Worm (Caenorhabditis elegans): Measurements from ENCODE around the gene H06I04.3.

The H06I04.3 gene

DNA sequence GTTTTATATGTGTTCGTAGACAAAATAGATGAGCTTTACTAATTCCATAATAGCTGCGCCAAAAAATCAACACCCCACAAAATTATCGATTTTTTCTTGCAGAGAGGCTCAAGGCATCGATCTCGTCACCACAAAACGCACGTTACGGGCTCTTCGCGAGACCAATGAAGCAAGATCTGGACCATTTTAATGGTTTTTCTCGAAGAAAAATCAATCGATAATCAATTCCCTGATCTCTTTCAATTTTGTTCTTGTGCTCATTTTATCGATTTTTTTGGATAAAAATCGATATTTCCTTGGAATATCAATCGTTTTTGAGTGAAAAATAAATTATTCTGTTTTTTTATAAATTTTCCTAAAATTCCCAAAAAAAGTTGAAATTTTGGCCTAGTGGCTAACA, 29.8 kb downstream of the H06I04.3 start:
- TF ChIP-seq efl-1 (optimal IDR thresholded peaks at IDR 0.05) (no peak), efl-1 (GFP tag; optimal IDR thresholded peaks at IDR 0.05 in 1 of 2) (peak in 1 of 2 experiments; percentile 77), dpl-1 (GFP tag; optimal IDR thresholded peaks at IDR 0.05) (no peak), swsn-7 (tag; optimal IDR thresholded peaks at IDR 0.05) (no peak)

- TF ChIP-seq snpc-4 (tag; optimal IDR thresholded peaks at IDR 0.05) (no peak), nhr-19 (GFP tag; conservative IDR thresholded peaks at IDR 0.05) (no peak), skn-1 (tag; optimal IDR thresholded peaks at IDR 0.05) (no peak), sup-37 (GFP tag; optimal IDR thresholded peaks at IDR 0.05) (no peak), hlh-17 (GFP tag; optimal IDR thresholded peaks at IDR 0.05; ENCODE audit: borderline replicate concordance) (no peak), unc-62 (GFP tag; optimal IDR thresholded peaks at IDR 0.05) (no peak), sptf-1 (tag; optimal IDR thresholded peaks at IDR 0.05) (no peak), nhr-237 (tag; optimal IDR thresholded peaks at IDR 0.05) (no peak), ama-1 (optimal IDR thresholded peaks at IDR 0.05) (no peak), egl-13 (tag; optimal IDR thresholded peaks at IDR 0.05) (no peak), dpl-1 (GFP tag; optimal IDR thresholded peaks at IDR 0.05) (no peak)
Observed at ce11 chrIII:3100593-3101270, 30.4 kb downstream of the H06I04.3 start.

- TF ChIP-seq hlh-17 (GFP tag; optimal IDR thresholded peaks at IDR 0.05; ENCODE audit: borderline replicate concordance) (no peak), fkh-8 (tag; optimal IDR thresholded peaks at IDR 0.05) (no peak), skn-1 (tag; optimal IDR thresholded peaks at IDR 0.05) (no peak), lsy-2 (tag; optimal IDR thresholded peaks at IDR 0.05) (no peak), nhr-71 (tag; optimal IDR thresholded peaks at IDR 0.05) (no peak), ets-5 (GFP tag; IDR thresholded peaks at IDR 0.05) (no peak), swsn-7 (tag; optimal IDR thresholded peaks at IDR 0.05) (no peak), lir-3 (tag; optimal IDR thresholded peaks at IDR 0.05; ENCODE audit: poor library complexity) (no peak), nhr-28 (tag; optimal IDR thresholded peaks at IDR 0.05) (no peak), ceh-90 (tag; optimal IDR thresholded peaks at IDR 0.05) (no peak), elt-3 (tag; optimal IDR thresholded peaks at IDR 0.05) (no peak), ces-1 (GFP tag; optimal IDR thresholded peaks at IDR 0.05) (no peak), fkh-10 (GFP tag; optimal IDR thresholded peaks at IDR 0.05) (no peak)
Observed at ce11 chrIII:3103905-3104360, 33.6 kb downstream of the H06I04.3 start, which contains the start of gene Y53G8B.2. Gene Y53G8B.2 (minus strand): TSS chrIII:3103955.

ce11 chrIII:3104536-3104935, 34.2 kb downstream of the H06I04.3 start:
- TF ChIP-seq nhr-85 (tag) (peak; percentile 59), lsy-2 (tag; optimal IDR thresholded peaks at IDR 0.05) (peak in 1 of 2 experiments; percentile 37), nhr-12 (tag; optimal IDR thresholded peaks at IDR 0.05) (no peak), snu-23 (GFP tag; optimal IDR thresholded peaks at IDR 0.05) (peak; percentile 5), fkh-8 (tag; optimal IDR thresholded peaks at IDR 0.05) (no peak), hlh-17 (GFP tag; optimal IDR thresholded peaks at IDR 0.05; ENCODE audit: borderline replicate concordance) (no peak), nhr-11 (tag; optimal IDR thresholded peaks at IDR 0.05) (peak; percentile 53), jun-1 (tag; optimal IDR thresholded peaks at IDR 0.05) (no peak), blmp-1 (tag; optimal IDR thresholded peaks at IDR 0.05) (peak; percentile 39), lin-14 (GFP tag; optimal IDR thresholded peaks at IDR 0.05) (peak; percentile 46), elt-3 (tag; optimal IDR thresholded peaks at IDR 0.05) (peak in 1 of 6 experiments; percentile 24), lin-35 (GFP tag; optimal IDR thresholded peaks at IDR 0.05) (peak in 1 of 2 experiments; percentile 2)

DNA sequence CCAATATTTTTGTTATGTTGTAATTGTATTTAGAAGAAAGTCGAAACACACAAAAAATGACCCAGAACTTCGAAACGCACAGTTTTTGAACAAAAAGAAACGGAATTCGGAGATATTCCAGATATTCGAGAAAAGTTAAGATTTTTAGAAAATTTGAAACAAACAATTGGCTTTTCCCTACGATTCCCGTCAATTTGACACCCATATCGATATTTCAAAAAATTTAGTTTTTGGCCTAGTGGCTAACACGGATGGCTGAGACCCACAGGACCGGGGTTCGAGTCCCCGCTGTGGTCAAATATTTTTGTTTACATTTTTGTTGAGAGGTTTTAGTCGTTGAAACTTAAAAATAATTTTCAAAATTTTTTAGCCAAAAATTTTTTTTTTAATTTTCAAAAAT, 34.9 kb downstream of the H06I04.3 start:
- TF ChIP-seq nhr-71 (tag; optimal IDR thresholded peaks at IDR 0.05), result no peak
- no peak for TF ChIP-seq pag-3 (tag; optimal IDR thresholded peaks at IDR 0.05; ENCODE audit: borderline replicate concordance, insufficient read depth)
- no peak for TF ChIP-seq lin-14 (GFP tag; optimal IDR thresholded peaks at IDR 0.05)
- TF ChIP-seq nhr-84 (tag; optimal IDR thresholded peaks at IDR 0.05), result no peak
- no peak for TF ChIP-seq ceh-82 (tag; optimal IDR thresholded peaks at IDR 0.05)
- TF ChIP-seq efl-1 (optimal IDR thresholded peaks at IDR 0.05), result no peak
- TF ChIP-seq efl-1 (GFP tag; optimal IDR thresholded peaks at IDR 0.05 in 1 of 2), result peak in 1 of 2 experiments; percentile 81
- TF ChIP-seq sox-4 (tag; optimal IDR thresholded peaks at IDR 0.05), result no peak

All from whole organism, L1 larva.